Worm (Caenorhabditis elegans) whole organism, mixed stage, embryonic: Measurements from ENCODE around the gene ttr-29.

Experiments used
- M03D4.4 ChIP-seq: sonication (generic microtip); optimal IDR thresholded peaks from 2 replicates; lab custom pipeline; 2017; ENCODE audit warnings: mild to moderate bottlenecking, missing genetic modification characterization, missing compliant biosample characterization
- bed-3 ChIP-seq: fragments of 200-800 bp; sonication (Bioruptor generic); optimal IDR thresholded peaks from 3 replicates; lab custom pipeline; 2018; ENCODE audit warnings: mild to moderate bottlenecking, missing genetic modification characterization, moderate library complexity, missing compliant biosample characterization
- blmp-1 ChIP-seq: fragments of 150-350 bp; optimal IDR thresholded peaks from 2 replicates; lab custom pipeline; 2014; ENCODE audit warnings: missing biosample characterization, missing genetic modification characterization
- ceh-43 ChIP-seq: fragments of 200-800 bp; sonication (Bioruptor generic); optimal IDR thresholded peaks from 2 replicates; lab custom pipeline; 2018; ENCODE audit warnings: mild to moderate bottlenecking, missing genetic modification characterization, moderate library complexity, missing compliant biosample characterization
- ces-1 ChIP-seq: fragments of 150-350 bp; optimal IDR thresholded peaks from 2 replicates; lab custom pipeline; 2014; ENCODE audit warnings: missing biosample characterization, missing genetic modification reagents, missing genetic modification characterization
- cnd-1 ChIP-seq: fragments of 200-800 bp; sonication (Bioruptor generic); optimal IDR thresholded peaks from 2 replicates; lab custom pipeline; 2018; ENCODE audit warnings: mild to moderate bottlenecking, missing genetic modification characterization, missing compliant biosample characterization
- drap-1 ChIP-seq: fragments of 200-800 bp; sonication (Bioruptor generic); optimal IDR thresholded peaks from 3 replicates; lab custom pipeline; 2018; ENCODE audit warnings: mild to moderate bottlenecking, missing genetic modification characterization, missing compliant biosample characterization
- elt-1 ChIP-seq: sonication (generic microtip); optimal IDR thresholded peaks from 2 replicates; lab custom pipeline; 2017; ENCODE audit warnings: missing genetic modification characterization, mild to moderate bottlenecking, missing compliant biosample characterization, antibody characterized with exemption, moderate library complexity, borderline replicate concordance; ENCODE audit not compliant: insufficient read depth
- elt-3 ChIP-seq: fragments of 150-350 bp; optimal IDR thresholded peaks from 2 replicates; lab custom pipeline; 2014; ENCODE audit warnings: missing biosample characterization, missing genetic modification characterization
- flh-1 ChIP-seq: fragments of 200-800 bp; sonication (Bioruptor generic); optimal IDR thresholded peaks from 2 replicates; lab custom pipeline; 2018; ENCODE audit warnings: mild to moderate bottlenecking, missing genetic modification characterization, moderate library complexity, missing compliant biosample characterization
- ham-2 ChIP-seq: fragments of 200-800 bp; sonication (Bioruptor generic); optimal IDR thresholded peaks from 2 replicates; lab custom pipeline; 2018; ENCODE audit warnings: mild to moderate bottlenecking, missing genetic modification characterization, missing compliant biosample characterization
- hlh-1 ChIP-seq: fragments of 150-350 bp; optimal IDR thresholded peaks from 2 replicates; lab custom pipeline; 2014; ENCODE audit warnings: missing biosample characterization, missing genetic modification reagents, missing genetic modification characterization
- lin-13 ChIP-seq: fragments of 150-350 bp; optimal IDR thresholded peaks from 2 replicates; lab custom pipeline; 2014; ENCODE audit warnings: missing biosample characterization, missing genetic modification characterization
- lsy-2 ChIP-seq: fragments of 150-350 bp; optimal IDR thresholded peaks from 2 replicates; lab custom pipeline; 2014; ENCODE audit warnings: missing biosample characterization, missing genetic modification characterization
- mab-5 ChIP-seq: fragments of 150-350 bp; optimal IDR thresholded peaks from 2 replicates; lab custom pipeline; 2014; ENCODE audit warnings: missing biosample characterization, missing genetic modification characterization
- mep-1 ChIP-seq: fragments of 150-350 bp; optimal IDR thresholded peaks from 2 replicates; lab custom pipeline; 2017; ENCODE audit warnings: missing biosample characterization, missing genetic modification reagents, missing genetic modification characterization, inconsistent platforms
- mls-2 ChIP-seq: sonication (generic microtip); optimal IDR thresholded peaks from 2 replicates; lab custom pipeline; 2016; ENCODE audit warnings: mild to moderate bottlenecking, missing genetic modification characterization, moderate library complexity, missing compliant biosample characterization
- nhr-12 ChIP-seq: fragments of 150-350 bp; optimal IDR thresholded peaks from 2 replicates; lab custom pipeline; 2014; ENCODE audit warnings: missing biosample characterization, missing genetic modification characterization
- nhr-2 ChIP-seq: fragments of 150-350 bp; optimal IDR thresholded peaks from 2 replicates; lab custom pipeline; 2014; ENCODE audit warnings: missing biosample characterization, missing genetic modification characterization
- nhr-237 ChIP-seq: fragments of 150-350 bp; optimal IDR thresholded peaks from 2 replicates; lab custom pipeline; 2014; ENCODE audit warnings: missing biosample characterization, missing genetic modification characterization
- nhr-28 ChIP-seq: fragments of 150-350 bp; optimal IDR thresholded peaks from 2 replicates; lab custom pipeline; 2014; ENCODE audit warnings: missing biosample characterization, missing genetic modification characterization
- nhr-76 ChIP-seq: sonication (generic microtip); optimal IDR thresholded peaks from 2 replicates; lab custom pipeline; 2017; ENCODE audit warnings: missing biosample characterization, missing genetic modification characterization
- pha-4 ChIP-seq: fragments of 150-350 bp; optimal IDR thresholded peaks from 2 replicates; lab custom pipeline; 2018; ENCODE audit warnings: missing biosample characterization, missing genetic modification reagents, missing genetic modification characterization
- sem-2 ChIP-seq: fragments of 200-800 bp; sonication (Bioruptor generic); optimal IDR thresholded peaks from 2 replicates; lab custom pipeline; 2018; ENCODE audit warnings: mild to moderate bottlenecking, missing genetic modification characterization, missing compliant biosample characterization
- snpc-4 ChIP-seq: fragments of 150-350 bp; optimal IDR thresholded peaks from 2 replicates; lab custom pipeline; 2014; ENCODE audit warnings: missing biosample characterization, missing genetic modification characterization
- sptf-1 ChIP-seq: sonication (generic microtip); optimal IDR thresholded peaks from 2 replicates; lab custom pipeline; 2017; ENCODE audit warnings: mild to moderate bottlenecking, missing genetic modification characterization, moderate library complexity, missing compliant biosample characterization
- tbx-8 ChIP-seq: fragments of 200-800 bp; sonication (Bioruptor generic); optimal IDR thresholded peaks from 2 replicates; lab custom pipeline; 2018; ENCODE audit warnings: mild to moderate bottlenecking, missing genetic modification characterization, moderate library complexity, missing compliant biosample characterization
- unc-120 ChIP-seq: sonication (generic microtip); optimal IDR thresholded peaks from 2 replicates; lab custom pipeline; 2017; ENCODE audit warnings: missing genetic modification characterization, missing compliant biosample characterization; ENCODE audit not compliant: poor library complexity, severe bottlenecking
- unc-39 ChIP-seq: fragments of 150-350 bp; optimal IDR thresholded peaks from 2 replicates; lab custom pipeline; 2014; ENCODE audit warnings: missing biosample characterization, missing genetic modification characterization
- unc-62 ChIP-seq: fragments of 150-350 bp; optimal IDR thresholded peaks from 2 replicates; lab custom pipeline; 2014; ENCODE audit warnings: missing biosample characterization, missing genetic modification reagents, missing genetic modification characterization

ttr-29 gene

DNA sequence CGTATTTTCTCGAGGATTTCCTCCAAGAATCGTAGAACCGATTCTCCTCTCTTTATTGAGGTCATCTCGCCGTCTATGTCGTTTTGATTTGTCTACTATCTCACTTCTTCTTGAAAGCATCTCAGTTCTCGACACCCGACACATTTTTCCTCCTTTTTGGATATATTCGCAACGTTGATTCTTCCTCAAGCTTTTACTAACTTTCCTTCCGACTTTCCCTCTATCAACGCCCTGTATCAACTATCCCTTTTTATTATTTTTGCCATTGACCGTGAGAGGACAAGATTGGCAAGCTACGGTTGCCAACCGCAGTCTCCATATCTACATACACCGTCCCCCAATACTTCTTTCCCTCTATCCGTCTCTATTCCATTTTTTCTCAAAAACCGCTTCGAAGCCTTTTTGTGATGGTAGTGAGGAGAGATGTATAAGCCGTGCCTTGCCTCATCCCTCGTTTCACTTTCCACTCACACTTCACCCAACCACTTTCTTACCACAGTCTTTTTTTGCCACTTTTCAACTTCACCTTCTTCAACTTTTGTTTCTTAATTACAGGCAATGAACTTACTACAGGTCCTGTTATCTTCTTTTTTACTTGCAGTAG is 22.4 kb upstream of the ttr-29 start, which contains the start of gene T16G1.2:
Gene T16G1.2, plus strand, starts transcription at position 554 of the 604 bp plus-strand sequence.
- TF ChIP-seq blmp-1 (tag; lab: Kevin White, UChicago) (peak; percentile 24), nhr-2 (tag; lab: Kevin White, UChicago) (no peak)

- TF ChIP-seq cnd-1 (tag; lab: Kevin White, UChicago) (no peak), unc-120 (tag; lab: Kevin White, UChicago) (no peak), pha-4 (tag; lab: Kevin White, UChicago) (no peak), ham-2 (no peak), nhr-12 (no peak), M03D4.4 (tag; lab: Kevin White, UChicago) (no peak), nhr-28 (tag; lab: Kevin White, UChicago) (no peak), snpc-4 (tag; lab: Kevin White, UChicago) (no peak), lin-13 (tag; lab: Kevin White, UChicago) (no peak), ces-1 (GFP tag; lab: Kevin White, UChicago) (no peak), lsy-2 (tag; lab: Kevin White, UChicago) (no peak), mab-5 (tag; lab: Kevin White, UChicago) (no peak), elt-3 (tag; lab: Kevin White, UChicago) (no peak), nhr-2 (tag; lab: Kevin White, UChicago) (no peak), elt-1 (no peak), ceh-43 (GFP tag; lab: Kevin White, UChicago) (no peak), blmp-1 (tag; lab: Kevin White, UChicago) (no peak)
- TF ChIP-seq, all 35 proteins: peak for 0
Measured at ce11 chrV:12924128-12924527, 17.5 kb upstream of the ttr-29 start, which contains the start of gene pqn-67. TSS of gene pqn-67 (plus strand) at chrV:12924428.

- no peak for TF ChIP-seq nhr-12
- TF ChIP-seq nhr-76 (tag; lab: Kevin White, UChicago), result no peak
Measured at ce11 chrV:12922308-12922707, 15.7 kb upstream of the ttr-29 start, which contains the start of gene dhrs-4. TSS of gene dhrs-4 (plus strand) at chrV:12922608.

DNA sequence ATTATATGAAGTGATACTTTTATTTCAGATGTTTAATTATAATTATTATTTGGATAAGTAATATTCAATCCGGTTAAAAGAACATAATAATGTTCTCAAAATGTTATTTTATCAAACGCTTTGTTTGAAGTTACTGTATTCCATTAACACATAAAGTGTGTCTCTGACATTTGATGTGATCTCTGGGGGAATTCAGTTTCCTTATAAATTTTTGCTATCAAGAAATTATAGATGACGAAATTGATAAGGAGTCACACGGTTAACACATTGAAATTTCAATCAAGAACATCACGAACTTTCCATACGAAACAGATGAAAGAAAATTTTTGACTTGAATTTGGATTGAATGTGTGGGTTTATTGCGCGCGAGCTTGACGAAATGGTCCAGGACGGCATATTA is 15.0 kb upstream of the ttr-29 start:
- TF ChIP-seq elt-1, result no peak

- TF ChIP-seq drap-1 (GFP tag; lab: Kevin White, UChicago) (no peak), flh-1 (GFP tag; lab: Kevin White, UChicago) (no peak), bed-3 (GFP tag; lab: Kevin White, UChicago) (no peak), sem-2 (GFP tag; lab: Kevin White, UChicago) (no peak), pha-4 (tag; lab: Kevin White, UChicago) (no peak), lin-13 (tag; lab: Kevin White, UChicago) (no peak), mep-1 (tag; lab: Kevin White, UChicago) (no peak), tbx-8 (no peak), sptf-1 (no peak), ceh-43 (GFP tag; lab: Kevin White, UChicago) (no peak), M03D4.4 (tag; lab: Kevin White, UChicago) (no peak), unc-62 (no peak), hlh-1 (no peak), mls-2 (tag; lab: Kevin White, UChicago) (no peak), unc-39 (tag; lab: Kevin White, UChicago) (no peak), nhr-12 (no peak), nhr-237 (tag; lab: Kevin White, UChicago) (no peak), ces-1 (GFP tag; lab: Kevin White, UChicago) (no peak)
Measured at ce11 chrV:12919705-12920104, 13.1 kb upstream of the ttr-29 start, which contains the start of gene lipl-1. TSS of gene lipl-1 (plus strand) at chrV:12919986.
